Worm (Caenorhabditis elegans): ENCODE data around the gene F25H9.7.

F25H9.7 gene

DNA sequence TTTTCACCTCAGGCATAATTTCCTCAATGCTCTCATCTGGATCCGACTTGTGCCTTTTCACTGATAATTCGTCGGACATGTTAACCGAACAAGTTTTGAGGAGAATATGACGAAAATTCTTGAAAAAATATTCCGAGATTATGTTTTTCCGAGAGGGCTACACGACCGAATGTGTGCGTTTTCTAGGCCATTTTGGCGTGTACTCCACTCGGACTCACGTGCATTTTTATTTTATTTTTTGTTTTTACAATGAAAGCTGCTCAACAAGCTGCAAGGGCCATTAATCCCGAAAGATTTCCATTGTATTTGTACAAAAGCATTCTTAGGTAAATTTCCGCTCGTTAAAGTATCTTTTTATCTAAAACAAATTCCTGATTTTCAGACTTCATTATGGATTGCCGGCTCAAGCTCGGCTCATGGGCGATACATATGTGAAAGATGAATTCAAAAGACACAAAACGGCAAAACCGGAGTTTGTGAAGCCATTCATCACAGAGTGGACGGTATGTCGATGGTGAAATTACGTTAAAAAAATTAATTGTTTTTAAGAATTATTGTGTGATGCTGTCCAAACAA, at the start of gene F25H9.7, which contains the start of gene F25H9.6:
TSS of gene F25H9.7 (plus strand) at position 187 of the 576 bp plus-strand sequence.
TSS of gene F25H9.6 (minus strand) at position 172 of the 576 bp plus-strand sequence.
- TF ChIP-seq cog-1 (tag; optimal IDR thresholded peaks at IDR 0.05) (peak; percentile 31), ztf-23 (GFP tag; IDR thresholded peaks at IDR 0.05) (peak; percentile 76; the same call in 1 of the 2 replicates), ztf-29 (GFP tag; IDR thresholded peaks at IDR 0.05) (no peak), flt-1 (GFP tag; IDR thresholded peaks at IDR 0.05) (peak; percentile 65; the same call in 1 of the 2 replicates), med-1 (GFP tag; optimal IDR thresholded peaks at IDR 0.05; ENCODE audit: insufficient read depth) (no peak), T22C8.4 (GFP tag; IDR thresholded peaks at IDR 0.05) (no peak)

ce11 chrV:13420640-13421039, 47.5 kb upstream of the F25H9.7 start, which contains the start of gene srv-8:
srv-8 (minus strand) TSS chrV:13420740.
- no peak for TF ChIP-seq tab-1 (GFP tag; IDR thresholded peaks at IDR 0.05)
- TF ChIP-seq ztf-23 (GFP tag; IDR thresholded peaks at IDR 0.05): no peak
- TF ChIP-seq med-1 (GFP tag; optimal IDR thresholded peaks at IDR 0.05; ENCODE audit: insufficient read depth): no peak

ce11 chrV:13421697-13422096, 46.5 kb upstream of the F25H9.7 start:
- no peak for TF ChIP-seq tab-1 (GFP tag; IDR thresholded peaks at IDR 0.05)

- TF ChIP-seq tab-1 (GFP tag; IDR thresholded peaks at IDR 0.05) (no peak), flt-1 (GFP tag; IDR thresholded peaks at IDR 0.05) (no peak), T22C8.4 (GFP tag; IDR thresholded peaks at IDR 0.05) (no peak), med-1 (GFP tag; optimal IDR thresholded peaks at IDR 0.05; ENCODE audit: insufficient read depth) (no peak), ztf-29 (GFP tag; IDR thresholded peaks at IDR 0.05) (no peak), cog-1 (tag; optimal IDR thresholded peaks at IDR 0.05) (no peak), ztf-23 (GFP tag; IDR thresholded peaks at IDR 0.05) (no peak), klf-2 (GFP tag; conservative IDR thresholded peaks at IDR 0.05) (no peak), ref-1 (GFP tag; conservative IDR thresholded peaks at IDR 0.05) (no peak)
Observed at ce11 chrV:13423045-13423444, 45.1 kb upstream of the F25H9.7 start, which contains the start of gene srv-9. srv-9 (minus strand) TSS chrV:13423145.

DNA sequence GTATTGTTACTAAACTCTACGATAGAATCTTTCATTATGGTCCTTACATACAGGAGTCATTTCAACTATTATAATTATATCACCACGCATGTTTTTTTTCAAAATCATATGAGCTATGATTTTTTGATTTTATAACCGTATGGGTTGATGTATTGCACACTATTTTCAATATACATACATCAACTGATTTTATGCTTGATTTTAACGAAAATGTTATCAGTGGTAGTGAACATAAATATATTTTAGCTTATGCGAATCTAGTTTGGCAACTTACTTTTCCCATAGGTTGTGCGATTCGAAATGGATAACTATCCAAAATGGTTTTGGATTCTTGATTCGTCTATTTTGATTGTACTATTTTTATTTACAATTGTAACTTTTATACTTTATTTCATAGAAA, 44.6 kb upstream of the F25H9.7 start, which contains the start of gene srv-10:
TSS of gene srv-10 (plus strand) at position 301 of the 400 bp plus-strand sequence.
- no peak for TF ChIP-seq ref-1 (GFP tag; conservative IDR thresholded peaks at IDR 0.05)
- no peak for TF ChIP-seq tab-1 (GFP tag; IDR thresholded peaks at IDR 0.05)
- no peak for TF ChIP-seq ztf-23 (GFP tag; IDR thresholded peaks at IDR 0.05)
- TF ChIP-seq ztf-29 (GFP tag; IDR thresholded peaks at IDR 0.05): no peak
- no peak for TF ChIP-seq flt-1 (GFP tag; IDR thresholded peaks at IDR 0.05)
- TF ChIP-seq cog-1 (tag; optimal IDR thresholded peaks at IDR 0.05): no peak
- TF ChIP-seq med-1 (GFP tag; optimal IDR thresholded peaks at IDR 0.05; ENCODE audit: insufficient read depth): no peak
- TF ChIP-seq klf-2 (GFP tag; conservative IDR thresholded peaks at IDR 0.05): no peak
- TF ChIP-seq T22C8.4 (GFP tag; IDR thresholded peaks at IDR 0.05): no peak

DNA sequence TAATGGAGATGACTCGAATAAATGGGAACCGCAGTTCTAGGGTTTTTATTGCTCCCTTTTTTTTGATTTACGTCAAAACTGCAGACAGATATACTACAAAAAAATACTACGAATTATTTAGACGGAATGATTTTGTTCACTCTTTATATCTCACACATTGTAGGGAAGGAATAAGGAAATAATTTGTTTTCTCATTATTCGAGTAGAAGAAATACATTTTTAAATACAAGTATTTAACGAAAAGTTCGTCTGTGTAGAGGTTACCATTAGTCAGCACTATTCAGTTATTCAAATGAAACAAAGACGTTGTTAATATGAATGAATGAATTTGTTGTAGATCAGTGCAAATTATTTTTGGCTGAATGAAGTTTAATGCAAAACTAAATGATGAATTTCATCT, 41.4 kb upstream of the F25H9.7 start, which contains the start of gene srd-18:
TSS of gene srd-18 (minus strand) at position 101 of the 400 bp plus-strand sequence.
- TF ChIP-seq flt-1 (GFP tag; IDR thresholded peaks at IDR 0.05) (no peak), med-1 (GFP tag; optimal IDR thresholded peaks at IDR 0.05; ENCODE audit: insufficient read depth) (no peak), cog-1 (tag; optimal IDR thresholded peaks at IDR 0.05) (no peak), T22C8.4 (GFP tag; IDR thresholded peaks at IDR 0.05) (no peak), ref-1 (GFP tag; conservative IDR thresholded peaks at IDR 0.05) (no peak), ztf-23 (GFP tag; IDR thresholded peaks at IDR 0.05) (no peak), ztf-29 (GFP tag; IDR thresholded peaks at IDR 0.05) (no peak), klf-2 (GFP tag; conservative IDR thresholded peaks at IDR 0.05) (no peak), tab-1 (GFP tag; IDR thresholded peaks at IDR 0.05) (no peak)

DNA sequence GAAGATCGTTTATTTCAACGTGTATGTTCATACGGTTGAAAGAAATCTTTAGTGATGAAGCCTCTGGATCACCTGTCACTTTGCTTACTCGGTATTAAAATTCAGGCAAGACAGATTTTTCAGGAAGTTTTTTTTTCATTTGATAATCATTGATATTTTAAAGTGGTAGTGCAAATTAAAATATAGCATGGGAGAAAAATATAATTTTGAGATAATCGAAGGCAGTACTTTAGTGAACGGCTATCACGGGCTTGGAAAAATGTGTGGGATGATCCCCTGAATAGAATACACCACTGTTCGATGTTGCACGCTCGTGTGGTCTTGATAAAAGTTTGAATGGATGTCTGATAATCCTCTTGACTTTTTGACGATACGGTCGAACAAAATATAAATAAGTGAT, 40.8 kb upstream of the F25H9.7 start:
- TF ChIP-seq klf-2 (GFP tag; conservative IDR thresholded peaks at IDR 0.05) (no peak), tab-1 (GFP tag; IDR thresholded peaks at IDR 0.05) (no peak), cog-1 (tag; optimal IDR thresholded peaks at IDR 0.05) (no peak), T22C8.4 (GFP tag; IDR thresholded peaks at IDR 0.05) (no peak), ztf-29 (GFP tag; IDR thresholded peaks at IDR 0.05) (no peak), ref-1 (GFP tag; conservative IDR thresholded peaks at IDR 0.05) (no peak), med-1 (GFP tag; optimal IDR thresholded peaks at IDR 0.05; ENCODE audit: insufficient read depth) (no peak), ztf-23 (GFP tag; IDR thresholded peaks at IDR 0.05) (no peak), flt-1 (GFP tag; IDR thresholded peaks at IDR 0.05) (no peak)

DNA sequence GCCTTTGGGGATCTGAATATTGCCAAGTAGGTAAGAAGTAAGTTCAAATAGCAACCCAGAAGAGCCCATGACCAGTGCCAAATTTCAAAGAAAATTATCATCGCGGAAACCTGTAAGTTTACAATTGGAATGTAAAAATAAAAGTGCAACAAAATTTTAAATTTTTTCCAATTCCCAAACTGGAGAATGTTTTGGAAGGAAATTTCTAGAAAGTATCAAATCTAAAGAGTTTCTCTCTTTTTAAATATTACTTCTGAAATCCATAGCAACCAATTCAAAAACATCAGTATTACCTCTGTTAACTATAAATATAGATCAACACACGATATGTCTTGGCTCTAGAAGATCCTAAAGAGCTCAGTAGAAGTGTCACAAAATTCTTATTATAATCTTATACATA, 39.5 kb upstream of the F25H9.7 start, which contains the start of gene srd-19:
TSS of gene srd-19 (minus strand) at position 101 of the 400 bp plus-strand sequence.
- TF ChIP-seq ztf-29 (GFP tag; IDR thresholded peaks at IDR 0.05) (no peak), T22C8.4 (GFP tag; IDR thresholded peaks at IDR 0.05) (no peak), cog-1 (tag; optimal IDR thresholded peaks at IDR 0.05) (no peak), tab-1 (GFP tag; IDR thresholded peaks at IDR 0.05) (no peak), med-1 (GFP tag; optimal IDR thresholded peaks at IDR 0.05; ENCODE audit: insufficient read depth) (no peak), klf-2 (GFP tag; conservative IDR thresholded peaks at IDR 0.05) (no peak), ztf-23 (GFP tag; IDR thresholded peaks at IDR 0.05) (no peak), ref-1 (GFP tag; conservative IDR thresholded peaks at IDR 0.05) (no peak), flt-1 (GFP tag; IDR thresholded peaks at IDR 0.05) (no peak)

DNA sequence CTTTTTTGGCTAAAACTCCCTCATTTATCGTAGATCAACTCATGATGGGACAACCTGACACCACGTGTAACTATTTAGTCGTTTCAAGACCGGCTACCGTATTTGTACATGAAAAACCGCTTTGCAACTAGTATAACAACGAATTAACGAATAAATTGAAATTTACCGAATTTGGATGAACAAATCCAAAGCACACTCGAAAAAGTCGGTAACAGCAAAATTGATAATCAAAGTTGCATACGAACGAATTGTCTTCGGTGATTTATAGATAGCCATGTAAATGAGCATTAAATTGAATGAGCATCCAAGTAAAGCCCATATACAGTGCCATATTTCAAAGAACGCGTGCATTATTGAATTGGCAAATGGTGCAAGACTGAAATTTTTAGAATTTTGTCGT, 35.8 kb upstream of the F25H9.7 start, which contains the start of gene srd-17:
TSS of gene srd-17 (minus strand) at position 351 of the 400 bp plus-strand sequence.
- TF ChIP-seq ztf-29 (GFP tag; IDR thresholded peaks at IDR 0.05) (no peak), tab-1 (GFP tag; IDR thresholded peaks at IDR 0.05) (no peak), flt-1 (GFP tag; IDR thresholded peaks at IDR 0.05) (no peak), ref-1 (GFP tag; conservative IDR thresholded peaks at IDR 0.05) (no peak), T22C8.4 (GFP tag; IDR thresholded peaks at IDR 0.05) (no peak), ztf-23 (GFP tag; IDR thresholded peaks at IDR 0.05) (no peak), cog-1 (tag; optimal IDR thresholded peaks at IDR 0.05) (no peak), med-1 (GFP tag; optimal IDR thresholded peaks at IDR 0.05; ENCODE audit: insufficient read depth) (no peak), klf-2 (GFP tag; conservative IDR thresholded peaks at IDR 0.05) (no peak)

Data from whole organism, midembryonic.